Fruit fly (Drosophila melanogaster) whole organism, prepupa: ENCODE results near the gene CG46313.

ENCODE experiments used
- CG10631 ChIP-seq: fragments of 200-800 bp; sonication (Bioruptor generic); optimal IDR thresholded peaks from 2 replicates; lab custom pipeline; 2016; ENCODE audit warnings: missing biosample characterization, missing genetic modification characterization
- CG10669 ChIP-seq: fragments of 200-800 bp; sonication (Bioruptor generic); optimal IDR thresholded peaks from 3 replicates; lab custom pipeline; 2018; ENCODE audit warnings: missing biosample characterization, mild to moderate bottlenecking, missing genetic modification characterization, moderate library complexity
- CG11294 ChIP-seq: fragments of 200-800 bp; sonication (Bioruptor generic); IDR thresholded peaks from 2 replicates; pipeline ENCODE4 v1.3.6; 2022; ENCODE audit warnings: missing biosample characterization, missing genetic modification characterization
- CG11762 ChIP-seq: fragments of 200-800 bp; sonication (Bioruptor generic); optimal IDR thresholded peaks from 3 replicates; lab custom pipeline; 2016; ENCODE audit warnings: missing biosample characterization, missing genetic modification characterization; ENCODE audit not compliant: insufficient read depth
- CG11902 ChIP-seq: fragments of 200-800 bp; sonication (Bioruptor generic); optimal IDR thresholded peaks from 3 replicates; lab custom pipeline; 2016; ENCODE audit warnings: missing biosample characterization, missing genetic modification characterization
- CG1621 ChIP-seq: fragments of 200-800 bp; sonication (Bioruptor generic); optimal IDR thresholded peaks from 3 replicates; lab custom pipeline; 2018; ENCODE audit warnings: missing biosample characterization, mild to moderate bottlenecking, missing genetic modification characterization
- CG16779 ChIP-seq: fragments of 200-800 bp; sonication (Bioruptor generic); optimal IDR thresholded peaks from 3 replicates; lab custom pipeline; 2017; ENCODE audit warnings: missing biosample characterization, mild to moderate bottlenecking, missing genetic modification characterization
- CG32006 ChIP-seq: fragments of 200-800 bp; sonication (Bioruptor generic); optimal IDR thresholded peaks from 3 replicates; lab custom pipeline; 2017; ENCODE audit warnings: missing biosample characterization, mild to moderate bottlenecking, missing genetic modification characterization
- CG4318 ChIP-seq: fragments of 200-800 bp; sonication (Bioruptor generic); optimal IDR thresholded peaks from 3 replicates; lab custom pipeline; 2017; ENCODE audit warnings: missing biosample characterization, mild to moderate bottlenecking, missing genetic modification characterization
- CG6276 ChIP-seq: fragments of 200-800 bp; sonication (Bioruptor generic); optimal IDR thresholded peaks from 2 replicates; lab custom pipeline; 2017; ENCODE audit warnings: missing biosample characterization, mild to moderate bottlenecking, missing genetic modification characterization
- CG6854 ChIP-seq: fragments of 200-800 bp; sonication (Bioruptor generic); optimal IDR thresholded peaks from 2 replicates; lab custom pipeline; 2017; ENCODE audit warnings: missing biosample characterization, mild to moderate bottlenecking, missing genetic modification characterization
- CG8119 ChIP-seq: fragments of 200-800 bp; sonication (Bioruptor generic); IDR thresholded peaks from 3 replicates; pipeline ENCODE4 v1.3.6; 2022; ENCODE audit warnings: missing biosample characterization, missing genetic modification characterization
- CG8632 ChIP-seq: fragments of 200-800 bp; sonication (Bioruptor generic); optimal IDR thresholded peaks from 3 replicates; lab custom pipeline; 2016; ENCODE audit warnings: missing biosample characterization, missing genetic modification characterization
- Eip78C ChIP-seq: fragments of 200-800 bp; sonication (Bioruptor generic); peaks from one replicate; lab custom pipeline; 2016; ENCODE audit warnings: missing biosample characterization, missing genetic modification characterization
- Eip93F ChIP-seq: fragments of 200-800 bp; sonication (Bioruptor generic); optimal IDR thresholded peaks from 2 replicates; lab custom pipeline; 2016; ENCODE audit warnings: missing biosample characterization, mild to moderate bottlenecking, missing genetic modification characterization
- Ets96B ChIP-seq: fragments of 200-800 bp; optimal IDR thresholded peaks from 2 replicates; lab custom pipeline; 2019; ENCODE audit warnings: missing biosample characterization, mild to moderate bottlenecking, missing genetic modification characterization, moderate library complexity
- Hr38 ChIP-seq: sonication (Bioruptor generic); optimal IDR thresholded peaks from 2 replicates; lab custom pipeline; 2016; ENCODE audit warnings: missing biosample characterization, missing genetic modification characterization
- Lpt ChIP-seq: fragments of 200-800 bp; sonication (Bioruptor generic); optimal IDR thresholded peaks from 3 replicates; lab custom pipeline; 2016; ENCODE audit warnings: missing biosample characterization, missing genetic modification characterization
- Met ChIP-seq: fragments of 200-800 bp; sonication (Bioruptor generic); optimal IDR thresholded peaks from 3 replicates; lab custom pipeline; 2016; ENCODE audit warnings: missing biosample characterization, missing genetic modification characterization
- OdsH ChIP-seq: fragments of 200-800 bp; sonication (Bioruptor generic); optimal IDR thresholded peaks from 3 replicates; lab custom pipeline; 2016; ENCODE audit warnings: missing biosample characterization, missing genetic modification characterization
- achi ChIP-seq: fragments of 200-800 bp; sonication (Bioruptor generic); optimal IDR thresholded peaks from 3 replicates; lab custom pipeline; 2016; ENCODE audit warnings: missing biosample characterization, missing genetic modification characterization
- acj6 ChIP-seq: fragments of 200-800 bp; sonication (Bioruptor generic); optimal IDR thresholded peaks from 3 replicates; lab custom pipeline; 2016; ENCODE audit warnings: missing biosample characterization, missing genetic modification characterization
- cyc ChIP-seq: fragments of 200-800 bp; sonication (Bioruptor generic); optimal IDR thresholded peaks from 3 replicates; lab custom pipeline; 2016; ENCODE audit warnings: missing biosample characterization, missing genetic modification characterization
- esn ChIP-seq: fragments of 200-800 bp; sonication (Bioruptor generic); optimal IDR thresholded peaks from 2 replicates; lab custom pipeline; 2016; ENCODE audit warnings: missing biosample characterization, mild to moderate bottlenecking, missing genetic modification characterization, moderate library complexity
- fd59A ChIP-seq: fragments of 200-800 bp; sonication (Bioruptor generic); optimal IDR thresholded peaks from 2 replicates; lab custom pipeline; 2017; ENCODE audit warnings: missing biosample characterization, mild to moderate bottlenecking, missing genetic modification characterization, missing genetic modification reagents
- fkh ChIP-seq: fragments of 200-800 bp; sonication (Bioruptor generic); optimal IDR thresholded peaks from 3 replicates; lab custom pipeline; 2017; ENCODE audit warnings: missing biosample characterization, mild to moderate bottlenecking, missing genetic modification characterization, moderate library complexity
- net ChIP-seq: fragments of 200-800 bp; sonication (Bioruptor generic); optimal IDR thresholded peaks from 3 replicates; lab custom pipeline; 2016; ENCODE audit warnings: missing biosample characterization, missing genetic modification characterization
- pdm3 ChIP-seq: fragments of 200-800 bp; sonication (Bioruptor generic); optimal IDR thresholded peaks from 3 replicates; lab custom pipeline; 2016; ENCODE audit warnings: missing biosample characterization, missing genetic modification characterization
- salr ChIP-seq, 2 experiments: fragments of 200-800 bp; sonication (Bioruptor generic); optimal IDR thresholded peaks; 3 replicates each; lab custom pipeline; 2016 to 2018; ENCODE audit warnings: missing biosample characterization in 2 of 2, missing genetic modification characterization in 2 of 2, mild to moderate bottlenecking in 1 of 2
- ss ChIP-seq, 2 experiments: fragments of 200-800 bp; sonication (Bioruptor generic); optimal IDR thresholded peaks; 2 replicates in 1 of 2; 3 replicates in 1 of 2; lab custom pipeline; 2017 to 2018; ENCODE audit warnings: mild to moderate bottlenecking in 2 of 2, missing biosample characterization in 2 of 2, missing genetic modification characterization in 2 of 2, moderate library complexity in 1 of 2
- svp ChIP-seq: fragments of 200-800 bp; sonication (Bioruptor generic); peaks from one replicate; lab custom pipeline; 2016; ENCODE audit warnings: missing biosample characterization, missing genetic modification characterization
- topi ChIP-seq: fragments of 200-800 bp; sonication (Bioruptor generic); optimal IDR thresholded peaks from 3 replicates; lab custom pipeline; 2016; ENCODE audit warnings: missing biosample characterization, missing genetic modification characterization

Gene CG46313

DNA sequence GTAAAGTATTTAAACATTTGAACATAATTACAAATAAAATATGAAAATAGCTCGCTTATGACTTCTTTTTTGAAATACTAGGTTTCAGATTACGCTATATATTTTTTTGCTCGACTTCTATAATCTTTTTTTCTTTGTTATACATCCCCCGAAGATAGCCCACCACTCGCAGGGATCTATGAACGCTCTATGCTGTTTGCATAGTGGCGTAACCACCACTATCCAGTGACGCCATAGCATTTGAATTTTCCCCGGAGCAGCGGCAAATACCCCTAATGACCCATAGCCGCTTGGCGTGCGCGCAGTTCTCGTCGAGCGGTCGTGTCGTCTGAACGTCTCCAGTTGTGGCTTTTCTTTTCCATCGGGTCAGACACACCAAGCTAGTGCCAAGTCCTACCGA, at the start of gene CG46313, which contains the start of gene CG14253:
TSS of gene CG46313 (plus strand) at position 301 of the 400 bp plus-strand sequence.
TSS of gene CG14253 (plus strand) at position 301 of the 400 bp plus-strand sequence.
- no peak for TF ChIP-seq Ets96B (tag; lab: Kevin White, UChicago)
- no peak for TF ChIP-seq CG11762
- TF ChIP-seq fkh: no peak

DNA sequence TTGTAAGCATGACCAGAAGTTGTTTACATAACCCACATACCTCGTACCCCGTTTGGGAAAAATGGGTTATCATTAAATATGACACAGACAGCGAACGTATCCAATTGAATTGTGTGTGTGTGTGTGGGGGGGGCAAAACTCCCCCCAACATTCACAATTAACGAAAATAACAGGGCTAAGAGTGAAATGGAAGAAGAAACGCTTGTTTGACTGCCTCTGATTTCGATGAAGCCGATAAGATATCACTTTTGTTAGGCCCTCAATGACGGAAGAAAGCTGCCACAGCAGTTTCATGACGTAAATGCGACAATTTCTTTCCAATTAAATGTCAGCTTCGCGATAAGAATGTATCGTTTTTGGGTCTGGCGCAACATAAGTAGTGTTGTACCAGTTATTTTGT, 44.5 kb upstream of the CG46313 start:
- TF ChIP-seq fd59A (GFP tag; lab: Kevin White, UChicago) (no peak), CG6854 (peak; percentile 23), fkh (peak; percentile 46), Eip78C (GFP tag; lab: Kevin White, UChicago) (peak; percentile 42), CG10669 (GFP tag; lab: Kevin White, UChicago) (no peak)

- TF ChIP-seq CG8632 (GFP tag; lab: Kevin White, UChicago): no peak
- peak; percentile 83 for TF ChIP-seq fkh
These were observed 43.8 kb upstream of the CG46313 start for dm6 chr3R:26934523-26934922.

dm6 chr3R:26935400-26935799, 42.9 kb upstream of the CG46313 start:
- TF ChIP-seq pdm3 (GFP tag; lab: Kevin White, UChicago): no peak
- TF ChIP-seq fd59A (GFP tag; lab: Kevin White, UChicago): no peak
- TF ChIP-seq ss (GFP tag; optimal IDR thresholded peaks at IDR 0.05; lab: Kevin White, UChicago): no peak
- no peak for TF ChIP-seq CG11294 (GFP tag; lab: Robert Waterston, UW)
- no peak for TF ChIP-seq CG32006 (GFP tag; lab: Kevin White, UChicago)
- TF ChIP-seq net (GFP tag; lab: Kevin White, UChicago): no peak
- no peak for TF ChIP-seq Lpt
- no peak for TF ChIP-seq Eip93F (GFP tag; lab: Kevin White, UChicago)
- TF ChIP-seq CG1621 (tag; lab: Kevin White, UChicago): no peak
- TF ChIP-seq CG16779 (tag; lab: Kevin White, UChicago): no peak
- TF ChIP-seq CG4318 (GFP tag; lab: Kevin White, UChicago): no peak
- no peak for TF ChIP-seq svp (GFP tag; lab: Kevin White, UChicago)
- TF ChIP-seq cyc (GFP tag; lab: Kevin White, UChicago): no peak
- TF ChIP-seq Hr38 (GFP tag; lab: Kevin White, UChicago): no peak
- no peak for TF ChIP-seq CG8119 (GFP tag; lab: Robert Waterston, UW)
- no peak for TF ChIP-seq Met (GFP tag; lab: Kevin White, UChicago)
- no peak for TF ChIP-seq OdsH (GFP tag; lab: Kevin White, UChicago)

dm6 chr3R:26936501-26936900, 41.8 kb upstream of the CG46313 start:
- no peak for TF ChIP-seq acj6 (GFP tag; lab: Kevin White, UChicago)
- no peak for TF ChIP-seq Eip93F (GFP tag; lab: Kevin White, UChicago)
- no peak for TF ChIP-seq topi (GFP tag; lab: Kevin White, UChicago)
- no peak for TF ChIP-seq CG10631 (GFP tag; lab: Kevin White, UChicago)
- no peak for TF ChIP-seq CG6854
- no peak for TF ChIP-seq CG6276 (GFP tag; lab: Kevin White, UChicago)
- no peak for TF ChIP-seq CG8119 (GFP tag; lab: Robert Waterston, UW)
- TF ChIP-seq CG1621 (tag; lab: Kevin White, UChicago): no peak
- no peak for TF ChIP-seq CG11902 (GFP tag; lab: Kevin White, UChicago)
- no peak for TF ChIP-seq CG11294 (GFP tag; lab: Robert Waterston, UW)
- no peak for TF ChIP-seq cyc (GFP tag; lab: Kevin White, UChicago)
- no peak for TF ChIP-seq CG32006 (GFP tag; lab: Kevin White, UChicago)
- TF ChIP-seq salr (GFP tag; optimal IDR thresholded peaks at IDR 0.05; lab: Kevin White, UChicago): no peak
- TF ChIP-seq fkh: no peak
- TF ChIP-seq achi (GFP tag; lab: Kevin White, UChicago): no peak
- TF ChIP-seq net (GFP tag; lab: Kevin White, UChicago): no peak
- TF ChIP-seq esn (GFP tag; lab: Kevin White, UChicago): no peak
- TF ChIP-seq CG11762: no peak
